Worm (Caenorhabditis elegans) whole organism, late embryonic: ENCODE measurements around the gene mcm-7.

Source experiments
- ceh-30 ChIP-seq: fragments of 150-350 bp; optimal IDR thresholded peaks from 2 replicates; lab custom pipeline; 2014; ENCODE audit warnings: missing biosample characterization, missing genetic modification characterization
- fkh-10 ChIP-seq: fragments of 150-350 bp; optimal IDR thresholded peaks from 2 replicates; lab custom pipeline; 2014; ENCODE audit warnings: missing biosample characterization, missing genetic modification reagents, missing genetic modification characterization
- nhr-11 ChIP-seq: fragments of 150-350 bp; optimal IDR thresholded peaks from 2 replicates; lab custom pipeline; 2014; ENCODE audit warnings: missing biosample characterization, missing genetic modification characterization
- pqm-1 ChIP-seq: sonication (generic microtip); optimal IDR thresholded peaks from 2 replicates; lab custom pipeline; 2016; ENCODE audit warnings: missing genetic modification characterization, missing compliant biosample characterization
- ttx-3 ChIP-seq: sonication (generic microtip); optimal IDR thresholded peaks from 2 replicates; lab custom pipeline; 2016; ENCODE audit warnings: missing genetic modification reagents, missing genetic modification characterization, missing compliant biosample characterization
- unc-55 ChIP-seq: sonication (generic microtip); optimal IDR thresholded peaks from 2 replicates; lab custom pipeline; 2017; ENCODE audit warnings: missing biosample characterization, missing genetic modification reagents, missing genetic modification characterization

ce11 chrV:4398127-4398526, 51.2 kb downstream of the mcm-7 start:
- TF ChIP-seq fkh-10, result no peak
- no peak for TF ChIP-seq pqm-1 (tag; lab: Kevin White, UChicago)
- TF ChIP-seq unc-55 (GFP tag; lab: Kevin White, UChicago), result no peak
- no peak for TF ChIP-seq ceh-30 (tag; lab: Kevin White, UChicago)
- no peak for TF ChIP-seq ttx-3 (tag; lab: Kevin White, UChicago)
- no peak for TF ChIP-seq nhr-11
